Fruit fly (Drosophila melanogaster): ENCODE results near the gene Ctr1A.

DNA sequence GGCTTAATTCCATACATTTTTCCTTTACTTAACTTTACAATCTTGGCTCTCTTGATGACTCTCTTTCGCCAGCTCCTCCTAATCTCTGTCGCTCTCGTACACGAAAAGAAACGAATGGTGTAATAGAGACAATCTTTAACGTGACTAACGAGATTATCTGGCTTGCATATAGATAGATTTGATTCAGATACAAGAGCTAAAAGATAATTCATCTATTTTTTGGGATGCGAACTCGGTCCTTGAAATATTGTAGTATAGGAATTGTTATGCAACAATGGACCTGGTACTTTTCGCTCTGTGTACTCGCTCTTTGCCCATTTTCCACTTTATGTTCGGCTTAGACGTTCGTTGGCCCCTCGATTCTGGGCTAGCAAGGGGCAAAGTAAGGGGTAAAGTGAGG, 49.8 kb downstream of the Ctr1A start:
- TF ChIP-seq CG7101 (tag; optimal IDR thresholded peaks at IDR 0.05) (peak; percentile 51), CG1620 (GFP tag; optimal IDR thresholded peaks at IDR 0.05) (peak; percentile 34), ovo (GFP tag; optimal IDR thresholded peaks at IDR 0.05) (no peak), cnc (optimal IDR thresholded peaks at IDR 0.05) (no peak), cic (GFP tag; optimal IDR thresholded peaks at IDR 0.05) (no peak), CG33017 (tag; optimal IDR thresholded peaks at IDR 0.05) (peak; percentile 45), CG11617 (GFP tag; optimal IDR thresholded peaks at IDR 0.05) (peak; percentile 40), pad (GFP tag; optimal IDR thresholded peaks at IDR 0.05) (peak; percentile 83), Crg-1 (GFP tag; optimal IDR thresholded peaks at IDR 0.05) (no peak)

All from whole organism, adult.